Fruit fly (Drosophila melanogaster) whole organism, embryonic: ENCODE measurements around the gene CG5810.
A peak's percentile ranks its signal among the peaks of the same experiment; 100 is the strongest.

Source experiments
- C15 ChIP-seq: fragments of 200-800 bp; sonication (Bioruptor generic); IDR thresholded peaks from 3 replicates; pipeline ENCODE4 v1.3.6; 2022; ENCODE audit warnings: missing biosample characterization, missing genetic modification characterization
- CG10274 ChIP-seq: fragments of 200-800 bp; sonication (Bioruptor generic); optimal IDR thresholded peaks from 3 replicates; lab custom pipeline; 2017; ENCODE audit warnings: missing biosample characterization, mild to moderate bottlenecking, missing genetic modification characterization
- CG10979 ChIP-seq: fragments of 200-800 bp; sonication (Bioruptor generic); optimal IDR thresholded peaks from 2 replicates; lab custom pipeline; 2018; ENCODE audit warnings: missing biosample characterization, mild to moderate bottlenecking, missing genetic modification characterization, moderate library complexity
- CG12155 ChIP-seq: fragments of 200-800 bp; sonication (Bioruptor generic); optimal IDR thresholded peaks from 3 replicates; lab custom pipeline; 2016; ENCODE audit warnings: missing biosample characterization, missing genetic modification characterization
- CG1792 ChIP-seq: fragments of 200-800 bp; sonication (Bioruptor generic); optimal IDR thresholded peaks from 2 replicates; lab custom pipeline; 2016; ENCODE audit warnings: missing biosample characterization, missing genetic modification characterization
- CG2199 ChIP-seq: fragments of 200-800 bp; sonication (Bioruptor generic); IDR thresholded peaks from 3 replicates; pipeline ENCODE4 v1.3.6; 2022; ENCODE audit warnings: missing biosample characterization, missing genetic modification characterization
- CG2678 ChIP-seq: fragments of 200-800 bp; sonication (Bioruptor generic); optimal IDR thresholded peaks from 3 replicates; lab custom pipeline; 2019; ENCODE audit warnings: missing biosample characterization, mild to moderate bottlenecking, missing genetic modification characterization, moderate library complexity
- CG2875 ChIP-seq: fragments of 200-800 bp; sonication (Bioruptor generic); optimal IDR thresholded peaks from 2 replicates; lab custom pipeline; 2017; ENCODE audit warnings: missing biosample characterization, mild to moderate bottlenecking, missing genetic modification characterization, missing genetic modification reagents
- CG31388 ChIP-seq: fragments of 200-800 bp; sonication (Bioruptor generic); optimal IDR thresholded peaks from 2 replicates; lab custom pipeline; 2016; ENCODE audit warnings: missing biosample characterization, missing genetic modification characterization
- CG32767 ChIP-seq: fragments of 200-800 bp; sonication (Bioruptor generic); IDR thresholded peaks from 2 replicates; pipeline ENCODE4 v1.3.6; 2022; ENCODE audit warnings: missing biosample characterization, missing genetic modification characterization
- CG34376 ChIP-seq: fragments of 200-800 bp; sonication (Bioruptor generic); optimal IDR thresholded peaks from 2 replicates; lab custom pipeline; 2018; ENCODE audit warnings: missing biosample characterization, mild to moderate bottlenecking, missing genetic modification characterization
- CG4820 ChIP-seq: fragments of 200-800 bp; sonication (Bioruptor generic); optimal IDR thresholded peaks from 3 replicates; lab custom pipeline; 2016; ENCODE audit warnings: missing biosample characterization, missing genetic modification characterization
- CG6175 ChIP-seq: fragments of 200-800 bp; sonication (Bioruptor generic); IDR thresholded peaks from 3 replicates; pipeline ENCODE4 v1.3.6; 2022; ENCODE audit warnings: missing biosample characterization, missing genetic modification characterization
- CG6654 ChIP-seq: fragments of 200-800 bp; sonication (Bioruptor generic); optimal IDR thresholded peaks from 2 replicates; lab custom pipeline; 2017; ENCODE audit warnings: missing biosample characterization, mild to moderate bottlenecking, missing genetic modification characterization
- CG7271 ChIP-seq: fragments of 200-800 bp; sonication (Bioruptor generic); optimal IDR thresholded peaks from 2 replicates; lab custom pipeline; 2018; ENCODE audit warnings: missing biosample characterization, mild to moderate bottlenecking, missing genetic modification characterization, moderate library complexity
- CG7745 ChIP-seq: fragments of 200-800 bp; sonication (Bioruptor generic); optimal IDR thresholded peaks from 2 replicates; lab custom pipeline; 2018; ENCODE audit warnings: missing biosample characterization, mild to moderate bottlenecking, missing genetic modification characterization, moderate library complexity
- CG7987 ChIP-seq: fragments of 200-800 bp; sonication (Bioruptor generic); optimal IDR thresholded peaks from 2 replicates; lab custom pipeline; 2018; ENCODE audit warnings: missing biosample characterization, mild to moderate bottlenecking, missing genetic modification characterization, moderate library complexity
- CG8290 ChIP-seq, 3 experiments: fragments of 200-800 bp; sonication (Bioruptor generic); optimal IDR thresholded peaks; 2 replicates each; lab custom pipeline; 2016 to 2019; ENCODE audit warnings: missing biosample characterization in 3 of 3, missing genetic modification characterization in 3 of 3, mild to moderate bottlenecking in 2 of 3, moderate library complexity in 1 of 3
- CG8388 ChIP-seq: fragments of 200-800 bp; sonication (Bioruptor generic); optimal IDR thresholded peaks from 2 replicates; lab custom pipeline; 2019; ENCODE audit warnings: missing biosample characterization, mild to moderate bottlenecking, missing genetic modification characterization, moderate library complexity
- CG8944 ChIP-seq: fragments of 200-800 bp; sonication (Bioruptor generic); optimal IDR thresholded peaks from 3 replicates; lab custom pipeline; 2016; ENCODE audit warnings: missing biosample characterization, missing genetic modification characterization
- CG9215 ChIP-seq: fragments of 200-800 bp; sonication (Bioruptor generic); IDR thresholded peaks from 2 replicates; pipeline ENCODE4 v1.3.6; 2022; ENCODE audit warnings: missing biosample characterization, missing genetic modification characterization
- Dll ChIP-seq: fragments of 200-800 bp; sonication (Bioruptor generic); IDR thresholded peaks from 4 replicates; pipeline ENCODE4 v1.3.6; 2022; ENCODE audit warnings: missing biosample characterization, missing genetic modification characterization; ENCODE audit not compliant: partially characterized antibody
- Fer3 ChIP-seq: fragments of 200-800 bp; sonication (Bioruptor generic); optimal IDR thresholded peaks from 2 replicates; lab custom pipeline; 2018; ENCODE audit warnings: missing biosample characterization, mild to moderate bottlenecking, missing genetic modification characterization, moderate library complexity
- Gsc ChIP-seq: fragments of 200-800 bp; sonication (Bioruptor generic); IDR thresholded peaks from 2 replicates; pipeline ENCODE4 v1.3.6; 2022; ENCODE audit warnings: missing biosample characterization, missing genetic modification characterization
- H15 ChIP-seq: fragments of 200-800 bp; sonication (Bioruptor generic); IDR thresholded peaks from 3 replicates; pipeline ENCODE4 v1.3.6; 2022; ENCODE audit warnings: missing biosample characterization, missing genetic modification characterization
- Hr78 ChIP-seq, 2 experiments: fragments of 200-800 bp in 1 of 2; fragments of >200 bp in 1 of 2; sonication (Bioruptor generic) in 1 of 2; optimal IDR thresholded peaks; 2 replicates each; lab custom pipeline; 2017 to 2019; ENCODE audit warnings: missing biosample characterization in 2 of 2, missing genetic modification characterization in 2 of 2, mild to moderate bottlenecking in 1 of 2, moderate library complexity in 1 of 2
- Hsf ChIP-seq: fragments of 200-800 bp; sonication (Bioruptor generic); optimal IDR thresholded peaks from 3 replicates; lab custom pipeline; 2016; ENCODE audit warnings: missing biosample characterization, missing genetic modification characterization
- MESR4 ChIP-seq: fragments of 200-800 bp; sonication (Bioruptor generic); optimal IDR thresholded peaks from 2 replicates; lab custom pipeline; 2018; ENCODE audit warnings: missing biosample characterization, mild to moderate bottlenecking, missing genetic modification characterization, moderate library complexity
- Rx ChIP-seq: fragments of 200-800 bp; sonication (Bioruptor generic); IDR thresholded peaks from 2 replicates; pipeline ENCODE4 v1.3.6; 2022; ENCODE audit warnings: missing biosample characterization, missing genetic modification characterization
- Sry-δ ChIP-seq: fragments of 200-800 bp; sonication (Bioruptor generic); optimal IDR thresholded peaks from 2 replicates; lab custom pipeline; 2016; ENCODE audit warnings: missing biosample characterization, missing genetic modification characterization
- Trl ChIP-seq, 3 experiments: fragments of >200 bp in 2 of 3; fragments of 200-800 bp in 1 of 3; sonication (Bioruptor generic) in 1 of 3; optimal IDR thresholded peaks; 2 replicates in 1 of 3; 3 replicates in 2 of 3; lab custom pipeline; 2016 to 2017; ENCODE audit warnings: missing biosample characterization in 1 of 3, missing genetic modification characterization in 1 of 3
- dimm ChIP-seq: fragments of 200-800 bp; sonication (Bioruptor generic); IDR thresholded peaks from 2 replicates; pipeline ENCODE4 v1.3.6; 2022; ENCODE audit warnings: missing biosample characterization, missing genetic modification characterization
- disco-r ChIP-seq: fragments of 200-800 bp; sonication (Bioruptor generic); optimal IDR thresholded peaks from 2 replicates; lab custom pipeline; 2016; ENCODE audit warnings: missing biosample characterization, missing genetic modification characterization
- eve ChIP-seq, 2 experiments: fragments of >200 bp; optimal IDR thresholded peaks; 2 replicates each; lab custom pipeline; 2017; ENCODE audit warnings: missing biosample characterization in 2 of 2, missing genetic modification characterization in 2 of 2
- fd64A ChIP-seq: fragments of 200-800 bp; sonication (Bioruptor generic); optimal IDR thresholded peaks from 3 replicates; lab custom pipeline; 2018; ENCODE audit warnings: missing biosample characterization, mild to moderate bottlenecking, missing genetic modification characterization
- fru ChIP-seq: fragments of >200 bp; optimal IDR thresholded peaks from 2 replicates; lab custom pipeline; 2017
- gem ChIP-seq: fragments of 200-800 bp; sonication (Bioruptor generic); optimal IDR thresholded peaks from 2 replicates; lab custom pipeline; 2019; ENCODE audit warnings: missing biosample characterization, mild to moderate bottlenecking, missing genetic modification characterization, moderate library complexity
- ham ChIP-seq: fragments of 200-800 bp; sonication (Bioruptor generic); IDR thresholded peaks from 2 replicates; pipeline ENCODE4 v1.3.6; 2022; ENCODE audit warnings: missing biosample characterization, missing genetic modification characterization
- row ChIP-seq: fragments of 200-800 bp; sonication (Bioruptor generic); IDR thresholded peaks from 3 replicates; pipeline ENCODE4 v1.3.6; 2022; ENCODE audit warnings: missing biosample characterization, missing genetic modification characterization
- sd ChIP-seq: fragments of 200-800 bp; sonication (Bioruptor generic); optimal IDR thresholded peaks from 3 replicates; lab custom pipeline; 2018; ENCODE audit warnings: missing biosample characterization, mild to moderate bottlenecking, missing genetic modification characterization, moderate library complexity
- slbo ChIP-seq: fragments of 200-800 bp; sonication (Bioruptor generic); IDR thresholded peaks from 2 replicates; pipeline ENCODE4 v1.3.6; 2022; ENCODE audit warnings: missing biosample characterization, missing genetic modification characterization
- sob ChIP-seq: fragments of 200-800 bp; sonication (Bioruptor generic); IDR thresholded peaks from 2 replicates; pipeline ENCODE4 v1.3.6; 2022; ENCODE audit warnings: missing biosample characterization, missing genetic modification characterization
- stc ChIP-seq: fragments of 200-800 bp; sonication (Bioruptor generic); IDR thresholded peaks from 2 replicates; pipeline ENCODE4 v1.3.6; 2022; ENCODE audit warnings: missing biosample characterization, missing genetic modification characterization
- sug ChIP-seq: fragments of 200-800 bp; optimal IDR thresholded peaks from 2 replicates; lab custom pipeline; 2019; ENCODE audit warnings: missing biosample characterization, mild to moderate bottlenecking, missing genetic modification characterization, moderate library complexity
- tio ChIP-seq: fragments of 200-800 bp; sonication (Bioruptor generic); optimal IDR thresholded peaks from 2 replicates; lab custom pipeline; 2017; ENCODE audit warnings: missing biosample characterization, missing genetic modification characterization, inconsistent platforms
- tll ChIP-seq, 2 experiments: fragments of 200-800 bp in 1 of 2; fragments of >200 bp in 1 of 2; sonication (Bioruptor generic) in 1 of 2; optimal IDR thresholded peaks; 2 replicates each; lab custom pipeline; 2017 to 2019; ENCODE audit warnings: missing biosample characterization in 2 of 2, missing genetic modification characterization in 2 of 2, mild to moderate bottlenecking in 1 of 2, moderate library complexity in 1 of 2
- tx ChIP-seq: fragments of 200-800 bp; sonication (Bioruptor generic); optimal IDR thresholded peaks from 2 replicates; lab custom pipeline; 2016; ENCODE audit warnings: missing biosample characterization, missing genetic modification characterization
- unpg ChIP-seq: fragments of 200-800 bp; sonication (Bioruptor generic); optimal IDR thresholded peaks from 3 replicates; lab custom pipeline; 2018; ENCODE audit warnings: missing biosample characterization, mild to moderate bottlenecking, missing genetic modification characterization, moderate library complexity
- zf30C ChIP-seq: fragments of 200-800 bp; sonication (Bioruptor generic); optimal IDR thresholded peaks from 3 replicates; lab custom pipeline; 2018; ENCODE audit warnings: missing biosample characterization, mild to moderate bottlenecking, missing genetic modification characterization

CG5810 gene

dm6 chr3R:21179592-21180390, 16.2 kb downstream of the CG5810 start (continued):
- no peak for TF ChIP-seq CG8944 (GFP tag; lab: Kevin White, UChicago)
- no peak for TF ChIP-seq CG31388
- TF ChIP-seq stc (GFP tag; lab: Robert Waterston, UW), result no peak
- no peak for TF ChIP-seq Dll
- TF ChIP-seq CG34376 (GFP tag; lab: Kevin White, UChicago), result peak; percentile 37
- no peak for TF ChIP-seq gem (tag; lab: Kevin White, UChicago)
- TF ChIP-seq MESR4 (GFP tag; lab: Kevin White, UChicago), result no peak
- TF ChIP-seq Sry-δ, result peak; percentile 45
- no peak for TF ChIP-seq unpg (GFP tag; lab: Kevin White, UChicago)
- TF ChIP-seq ham (GFP tag; lab: Robert Waterston, UW), result no peak
- TF ChIP-seq sd (tag; lab: Kevin White, UChicago), result peak; percentile 66
- TF ChIP-seq CG4820 (GFP tag; lab: Kevin White, UChicago), result no peak
- no peak for TF ChIP-seq Hsf (GFP tag; lab: Kevin White, UChicago)
- TF ChIP-seq C15, result no peak
- no peak for TF ChIP-seq fru (lab: Kevin White, UChicago)
- TF ChIP-seq CG8388, result no peak
- no peak for TF ChIP-seq CG6175 (GFP tag; lab: Robert Waterston, UW)
- TF ChIP-seq CG32767 (GFP tag; lab: Robert Waterston, UW), result no peak
- peak; percentile 57 for TF ChIP-seq CG8290 (GFP tag; optimal IDR thresholded peaks at IDR 0.05; lab: Kevin White, UChicago)
- peak in 1 of 2 experiments; percentile 17 for TF ChIP-seq CG8290 (tag; optimal IDR thresholded peaks at IDR 0.05; lab: Kevin White, UChicago)
- no peak for TF ChIP-seq CG6654 (GFP tag; lab: Kevin White, UChicago)
- TF ChIP-seq CG1792 (GFP tag; lab: Kevin White, UChicago), result no peak
- TF ChIP-seq slbo (GFP tag; lab: Robert Waterston, UW), result no peak
- TF ChIP-seq CG9215 (GFP tag; lab: Robert Waterston, UW), result no peak
- TF ChIP-seq sug (tag; lab: Kevin White, UChicago), result peak; percentile 39
- TF ChIP-seq CG7271, result no peak
- no peak for TF ChIP-seq Gsc (GFP tag; lab: Robert Waterston, UW)
- no peak for TF ChIP-seq CG2199 (GFP tag; lab: Robert Waterston, UW)
- no peak for TF ChIP-seq CG12155
- no peak for TF ChIP-seq tx (GFP tag; lab: Kevin White, UChicago)
- TF ChIP-seq CG2678 (tag; lab: Kevin White, UChicago), result peak; percentile 51
- TF ChIP-seq Hr78 (GFP tag; optimal IDR thresholded peaks at IDR 0.05; lab: Kevin White, UChicago), result no peak
- TF ChIP-seq sob (GFP tag; lab: Robert Waterston, UW), result peak; percentile 45; the same call in 1 of the 2 replicates
- no peak for TF ChIP-seq Fer3
- TF ChIP-seq disco-r (GFP tag; lab: Kevin White, UChicago), result no peak
- TF ChIP-seq CG10274 (GFP tag; lab: Kevin White, UChicago), result no peak
- no peak for TF ChIP-seq fd64A
- no peak for TF ChIP-seq CG2875 (GFP tag; lab: Kevin White, UChicago)
- no peak for TF ChIP-seq H15 (GFP tag; lab: Robert Waterston, UW)
- no peak for TF ChIP-seq CG7745 (tag; lab: Kevin White, UChicago)
- no peak for TF ChIP-seq tll (GFP tag; optimal IDR thresholded peaks at IDR 0.05; lab: Kevin White, UChicago)
- TF ChIP-seq Trl (optimal IDR thresholded peaks at IDR 0.05; lab: Kevin White, UChicago), result no peak
- no peak for TF ChIP-seq Trl (GFP tag; optimal IDR thresholded peaks at IDR 0.05; lab: Kevin White, UChicago)
- TF ChIP-seq zf30C (GFP tag; lab: Kevin White, UChicago), result no peak
- no peak for TF ChIP-seq CG7987 (GFP tag; lab: Kevin White, UChicago)
- TF ChIP-seq CG10979 (tag; lab: Kevin White, UChicago), result peak; percentile 10
- TF ChIP-seq Rx, result no peak
- no peak; the same call in 2 of the 3 replicates for TF ChIP-seq row (GFP tag; lab: Robert Waterston, UW)
- TF ChIP-seq dimm (GFP tag; lab: Robert Waterston, UW), result no peak
- no peak for TF ChIP-seq eve (GFP tag; optimal IDR thresholded peaks at IDR 0.05; lab: Kevin White, UChicago)
- no peak for TF ChIP-seq tio
